Fruit fly (Drosophila melanogaster) whole organism, embryonic: ENCODE measurements around the gene CG10182.

Experiments used
- CG15269 ChIP-seq: fragments of 200-800 bp; sonication (Bioruptor generic); optimal IDR thresholded peaks from 2 replicates; lab custom pipeline; 2018; ENCODE audit warnings: missing biosample characterization, mild to moderate bottlenecking, missing genetic modification characterization, moderate library complexity
- CG3065 ChIP-seq: fragments of 200-800 bp; sonication (Bioruptor generic); optimal IDR thresholded peaks from 2 replicates; lab custom pipeline; 2016; ENCODE audit warnings: missing biosample characterization, missing genetic modification characterization
- CG32772 ChIP-seq: fragments of 200-800 bp; sonication (Bioruptor generic); IDR thresholded peaks from 2 replicates; pipeline ENCODE4 v1.3.6; 2022; ENCODE audit warnings: missing biosample characterization, missing genetic modification characterization
- CG4707 ChIP-seq: fragments of 200-800 bp; sonication (Bioruptor generic); optimal IDR thresholded peaks from 2 replicates; lab custom pipeline; 2018; ENCODE audit warnings: missing biosample characterization, mild to moderate bottlenecking, missing genetic modification characterization, moderate library complexity
- CG8089 ChIP-seq: fragments of 200-800 bp; sonication (Bioruptor generic); optimal IDR thresholded peaks from 3 replicates; lab custom pipeline; 2016; ENCODE audit warnings: missing biosample characterization, missing genetic modification characterization
- Hsf ChIP-seq: fragments of 200-800 bp; sonication (Bioruptor generic); optimal IDR thresholded peaks from 3 replicates; lab custom pipeline; 2016; ENCODE audit warnings: missing biosample characterization, missing genetic modification characterization
- Oli ChIP-seq: fragments of 200-800 bp; sonication (Bioruptor generic); optimal IDR thresholded peaks from 2 replicates; lab custom pipeline; 2018; ENCODE audit warnings: missing biosample characterization, mild to moderate bottlenecking, missing genetic modification characterization, moderate library complexity
- Xbp1 ChIP-seq: fragments of 200-800 bp; sonication (Bioruptor generic); optimal IDR thresholded peaks from 3 replicates; lab custom pipeline; 2016; ENCODE audit warnings: missing biosample characterization, mild to moderate bottlenecking, missing genetic modification characterization
- p53 ChIP-seq: fragments of 200-800 bp; sonication (Bioruptor generic); optimal IDR thresholded peaks from 2 replicates; lab custom pipeline; 2016; ENCODE audit warnings: missing biosample characterization, missing genetic modification characterization
- sens-2 ChIP-seq: fragments of 200-800 bp; sonication (Bioruptor generic); IDR thresholded peaks from 2 replicates; pipeline ENCODE4 v1.3.6; 2022; ENCODE audit warnings: missing biosample characterization, missing genetic modification characterization

DNA sequence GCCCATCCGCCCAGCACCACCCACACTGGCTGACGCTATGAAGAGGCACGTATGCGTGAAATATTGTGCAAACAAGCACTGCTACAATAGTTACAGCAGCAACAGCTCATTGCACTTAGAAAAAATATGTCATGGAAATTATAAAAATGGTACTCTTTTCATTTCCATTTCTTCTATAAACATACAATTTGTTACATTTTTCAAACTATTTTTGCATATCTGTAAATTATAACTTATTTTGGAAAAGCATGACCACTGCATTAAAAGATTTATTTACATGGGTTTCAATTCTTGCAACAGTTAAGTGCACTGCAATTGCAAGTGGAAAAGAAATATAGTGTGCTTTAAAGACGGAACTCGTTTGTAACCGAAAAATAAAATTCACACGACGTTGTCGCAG, 48.7 kb upstream of the CG10182 start:
- TF ChIP-seq p53 (GFP tag; lab: Kevin White, UChicago): no peak
- no peak for TF ChIP-seq CG3065 (GFP tag; lab: Kevin White, UChicago)
- TF ChIP-seq Oli (tag; lab: Kevin White, UChicago): no peak
- no peak for TF ChIP-seq Hsf (GFP tag; lab: Kevin White, UChicago)
- no peak for TF ChIP-seq Xbp1
- no peak for TF ChIP-seq sens-2 (GFP tag; lab: Robert Waterston, UW)
- no peak for TF ChIP-seq CG15269 (tag; lab: Kevin White, UChicago)
- no peak for TF ChIP-seq CG32772
- TF ChIP-seq CG8089 (GFP tag; lab: Kevin White, UChicago): no peak
- TF ChIP-seq CG4707: no peak
